Fruit fly (Drosophila melanogaster) whole organism, prepupa: ENCODE results near the gene CG42763.

Experiments used
- CG10631 ChIP-seq: fragments of 200-800 bp; sonication (Bioruptor generic); optimal IDR thresholded peaks from 2 replicates; lab custom pipeline; 2016; ENCODE audit warnings: missing biosample characterization, missing genetic modification characterization
- CG10669 ChIP-seq: fragments of 200-800 bp; sonication (Bioruptor generic); optimal IDR thresholded peaks from 3 replicates; lab custom pipeline; 2018; ENCODE audit warnings: missing biosample characterization, mild to moderate bottlenecking, missing genetic modification characterization, moderate library complexity
- CG11294 ChIP-seq: fragments of 200-800 bp; sonication (Bioruptor generic); IDR thresholded peaks from 2 replicates; pipeline ENCODE4 v1.3.6; 2022; ENCODE audit warnings: missing biosample characterization, missing genetic modification characterization
- CG11762 ChIP-seq: fragments of 200-800 bp; sonication (Bioruptor generic); optimal IDR thresholded peaks from 3 replicates; lab custom pipeline; 2016; ENCODE audit warnings: missing biosample characterization, missing genetic modification characterization; ENCODE audit not compliant: insufficient read depth
- CG11902 ChIP-seq: fragments of 200-800 bp; sonication (Bioruptor generic); optimal IDR thresholded peaks from 3 replicates; lab custom pipeline; 2016; ENCODE audit warnings: missing biosample characterization, missing genetic modification characterization
- CG16779 ChIP-seq: fragments of 200-800 bp; sonication (Bioruptor generic); optimal IDR thresholded peaks from 3 replicates; lab custom pipeline; 2017; ENCODE audit warnings: missing biosample characterization, mild to moderate bottlenecking, missing genetic modification characterization
- CG31627 ChIP-seq: fragments of 200-800 bp; sonication (Bioruptor generic); optimal IDR thresholded peaks from 3 replicates; lab custom pipeline; 2016; ENCODE audit warnings: missing biosample characterization, missing genetic modification characterization
- CG4318 ChIP-seq: fragments of 200-800 bp; sonication (Bioruptor generic); optimal IDR thresholded peaks from 3 replicates; lab custom pipeline; 2017; ENCODE audit warnings: missing biosample characterization, mild to moderate bottlenecking, missing genetic modification characterization
- CG6163 ChIP-seq: fragments of 200-800 bp; sonication (Bioruptor generic); IDR thresholded peaks from 3 replicates; pipeline ENCODE4 v1.3.6; 2022; ENCODE audit warnings: missing biosample characterization, missing genetic modification characterization
- CG6808 ChIP-seq: fragments of 200-800 bp; sonication (Bioruptor generic); optimal IDR thresholded peaks from 3 replicates; lab custom pipeline; 2017; ENCODE audit warnings: missing biosample characterization, missing genetic modification characterization, mild to moderate bottlenecking, moderate library complexity, missing genetic modification reagents
- CG6854 ChIP-seq: fragments of 200-800 bp; sonication (Bioruptor generic); optimal IDR thresholded peaks from 2 replicates; lab custom pipeline; 2017; ENCODE audit warnings: missing biosample characterization, mild to moderate bottlenecking, missing genetic modification characterization
- CG8119 ChIP-seq: fragments of 200-800 bp; sonication (Bioruptor generic); IDR thresholded peaks from 3 replicates; pipeline ENCODE4 v1.3.6; 2022; ENCODE audit warnings: missing biosample characterization, missing genetic modification characterization
- CG8632 ChIP-seq: fragments of 200-800 bp; sonication (Bioruptor generic); optimal IDR thresholded peaks from 3 replicates; lab custom pipeline; 2016; ENCODE audit warnings: missing biosample characterization, missing genetic modification characterization
- CG9139 ChIP-seq: fragments of 200-800 bp; sonication (Bioruptor generic); optimal IDR thresholded peaks from 3 replicates; lab custom pipeline; 2017; ENCODE audit warnings: missing biosample characterization, mild to moderate bottlenecking, missing genetic modification characterization
- Eip78C ChIP-seq: fragments of 200-800 bp; sonication (Bioruptor generic); peaks from one replicate; lab custom pipeline; 2016; ENCODE audit warnings: missing biosample characterization, missing genetic modification characterization
- Eip93F ChIP-seq: fragments of 200-800 bp; sonication (Bioruptor generic); optimal IDR thresholded peaks from 2 replicates; lab custom pipeline; 2016; ENCODE audit warnings: missing biosample characterization, mild to moderate bottlenecking, missing genetic modification characterization
- Ets96B ChIP-seq: fragments of 200-800 bp; optimal IDR thresholded peaks from 2 replicates; lab custom pipeline; 2019; ENCODE audit warnings: missing biosample characterization, mild to moderate bottlenecking, missing genetic modification characterization, moderate library complexity
- Hr38 ChIP-seq: sonication (Bioruptor generic); optimal IDR thresholded peaks from 2 replicates; lab custom pipeline; 2016; ENCODE audit warnings: missing biosample characterization, missing genetic modification characterization
- Hr4 ChIP-seq: fragments of 200-800 bp; sonication (Bioruptor generic); optimal IDR thresholded peaks from 3 replicates; lab custom pipeline; 2016; ENCODE audit warnings: missing biosample characterization, missing genetic modification characterization
- Met ChIP-seq: fragments of 200-800 bp; sonication (Bioruptor generic); optimal IDR thresholded peaks from 3 replicates; lab custom pipeline; 2016; ENCODE audit warnings: missing biosample characterization, missing genetic modification characterization
- Smox ChIP-seq: fragments of 200-800 bp; sonication (Bioruptor generic); optimal IDR thresholded peaks from 3 replicates; lab custom pipeline; 2016; ENCODE audit warnings: missing biosample characterization, missing genetic modification characterization
- Sox102F ChIP-seq: fragments of 200-800 bp; sonication (Bioruptor generic); optimal IDR thresholded peaks from 2 replicates; lab custom pipeline; 2016; ENCODE audit warnings: missing biosample characterization, mild to moderate bottlenecking, missing genetic modification characterization
- Sox14 ChIP-seq: fragments of 200-800 bp; sonication (Bioruptor generic); optimal IDR thresholded peaks from 3 replicates; lab custom pipeline; 2016; ENCODE audit warnings: missing biosample characterization, missing genetic modification characterization
- cyc ChIP-seq: fragments of 200-800 bp; sonication (Bioruptor generic); optimal IDR thresholded peaks from 3 replicates; lab custom pipeline; 2016; ENCODE audit warnings: missing biosample characterization, missing genetic modification characterization
- dsx ChIP-seq: fragments of 200-800 bp; optimal IDR thresholded peaks from 3 replicates; lab custom pipeline; 2019; ENCODE audit warnings: missing biosample characterization, mild to moderate bottlenecking, missing genetic modification characterization, moderate library complexity; ENCODE audit not compliant: poor library complexity, severe bottlenecking
- esn ChIP-seq: fragments of 200-800 bp; sonication (Bioruptor generic); optimal IDR thresholded peaks from 2 replicates; lab custom pipeline; 2016; ENCODE audit warnings: missing biosample characterization, mild to moderate bottlenecking, missing genetic modification characterization, moderate library complexity
- fkh ChIP-seq: fragments of 200-800 bp; sonication (Bioruptor generic); optimal IDR thresholded peaks from 3 replicates; lab custom pipeline; 2017; ENCODE audit warnings: missing biosample characterization, mild to moderate bottlenecking, missing genetic modification characterization, moderate library complexity
- salr ChIP-seq, 2 experiments: fragments of 200-800 bp; sonication (Bioruptor generic); optimal IDR thresholded peaks; 3 replicates each; lab custom pipeline; 2016 to 2018; ENCODE audit warnings: missing biosample characterization in 2 of 2, missing genetic modification characterization in 2 of 2, mild to moderate bottlenecking in 1 of 2
- spab ChIP-seq: fragments of 200-800 bp; sonication (Bioruptor generic); optimal IDR thresholded peaks from 2 replicates; lab custom pipeline; 2017; ENCODE audit warnings: missing biosample characterization, mild to moderate bottlenecking, missing genetic modification characterization, missing genetic modification reagents
- ss ChIP-seq, 2 experiments: fragments of 200-800 bp; sonication (Bioruptor generic); optimal IDR thresholded peaks; 2 replicates in 1 of 2; 3 replicates in 1 of 2; lab custom pipeline; 2017 to 2018; ENCODE audit warnings: mild to moderate bottlenecking in 2 of 2, missing biosample characterization in 2 of 2, missing genetic modification characterization in 2 of 2, moderate library complexity in 1 of 2
- svp ChIP-seq: fragments of 200-800 bp; sonication (Bioruptor generic); peaks from one replicate; lab custom pipeline; 2016; ENCODE audit warnings: missing biosample characterization, missing genetic modification characterization
- topi ChIP-seq: fragments of 200-800 bp; sonication (Bioruptor generic); optimal IDR thresholded peaks from 3 replicates; lab custom pipeline; 2016; ENCODE audit warnings: missing biosample characterization, missing genetic modification characterization
- vri ChIP-seq: fragments of 200-800 bp; sonication (Bioruptor generic); optimal IDR thresholded peaks from 3 replicates; lab custom pipeline; 2016; ENCODE audit warnings: missing biosample characterization, mild to moderate bottlenecking, missing genetic modification characterization

The CG42763 gene

dm6 chr2L:8097461-8097860, 47.4 kb downstream of the CG42763 start (continued):
- TF ChIP-seq Ets96B: no peak
- no peak for TF ChIP-seq cyc (GFP tag; lab: Kevin White, UChicago)
- no peak for TF ChIP-seq CG8119
- no peak for TF ChIP-seq Hr38
- TF ChIP-seq, all 60 proteins: peak for 7

- peak; percentile 2 for TF ChIP-seq Sox102F
- no peak for TF ChIP-seq CG4318 (GFP tag; lab: Kevin White, UChicago)
- no peak for TF ChIP-seq spab
- TF ChIP-seq Eip93F (GFP tag; lab: Kevin White, UChicago): peak; percentile 89
- peak; percentile 14 for TF ChIP-seq CG6854 (GFP tag; lab: Kevin White, UChicago)
- TF ChIP-seq esn (GFP tag; lab: Kevin White, UChicago): no peak
- peak; percentile 36 for TF ChIP-seq Sox14 (GFP tag; lab: Kevin White, UChicago)
- TF ChIP-seq CG11762: no peak
- no peak for TF ChIP-seq Hr4
- peak; percentile 37 for TF ChIP-seq CG9139
- TF ChIP-seq Eip78C (GFP tag; lab: Kevin White, UChicago): peak; percentile 70
- no peak for TF ChIP-seq CG16779 (tag; lab: Kevin White, UChicago)
- no peak for TF ChIP-seq fkh
- no peak for TF ChIP-seq topi (GFP tag; lab: Kevin White, UChicago)
- TF ChIP-seq CG8119: no peak
- no peak for TF ChIP-seq CG10631
- TF ChIP-seq svp (GFP tag; lab: Kevin White, UChicago): peak; percentile 95
- TF ChIP-seq Smox (GFP tag; lab: Kevin White, UChicago): no peak
- no peak for TF ChIP-seq CG8632 (GFP tag; lab: Kevin White, UChicago)
- TF ChIP-seq CG11294 (GFP tag; lab: Robert Waterston, UW): no peak
- TF ChIP-seq Met (GFP tag; lab: Kevin White, UChicago): peak; percentile 1
- TF ChIP-seq salr (GFP tag; optimal IDR thresholded peaks at IDR 0.05; lab: Kevin White, UChicago): no peak
- peak; percentile 87 for TF ChIP-seq vri (GFP tag; lab: Kevin White, UChicago)
- TF ChIP-seq dsx (GFP tag; lab: Kevin White, UChicago): no peak
- no peak for TF ChIP-seq CG6163 (GFP tag; lab: Robert Waterston, UW)
- TF ChIP-seq CG31627 (GFP tag; lab: Kevin White, UChicago): no peak
- peak; percentile 15 to 40 for TF ChIP-seq ss (GFP tag; optimal IDR thresholded peaks at IDR 0.05; lab: Kevin White, UChicago)
- TF ChIP-seq CG11902: no peak
- TF ChIP-seq CG10669 (GFP tag; lab: Kevin White, UChicago): no peak
- TF ChIP-seq CG6808 (GFP tag; lab: Kevin White, UChicago): peak; percentile 38
Observed at dm6 chr2L:8095176-8095575, 49.7 kb downstream of the CG42763 start.
